Worm (Caenorhabditis elegans) whole organism, L4/young adult: ENCODE results near the gene dpl-1.

Experiments used
- W03F9.2 ChIP-seq: fragments of 150-350 bp; optimal IDR thresholded peaks from 2 replicates; lab custom pipeline; 2014; ENCODE audit warnings: missing biosample characterization, missing genetic modification characterization
- dao-5 ChIP-seq: sonication (generic microtip); optimal IDR thresholded peaks from 2 replicates; lab custom pipeline; 2016; ENCODE audit warnings: missing genotype, missing genetic modification characterization, moderate library complexity, missing compliant biosample characterization
- him-1 ChIP-seq: sonication (generic microtip); optimal IDR thresholded peaks from 2 replicates; lab custom pipeline; 2016; ENCODE audit warnings: missing genotype, missing genetic modification reagents, missing genetic modification characterization, missing compliant biosample characterization

The dpl-1 gene

DNA sequence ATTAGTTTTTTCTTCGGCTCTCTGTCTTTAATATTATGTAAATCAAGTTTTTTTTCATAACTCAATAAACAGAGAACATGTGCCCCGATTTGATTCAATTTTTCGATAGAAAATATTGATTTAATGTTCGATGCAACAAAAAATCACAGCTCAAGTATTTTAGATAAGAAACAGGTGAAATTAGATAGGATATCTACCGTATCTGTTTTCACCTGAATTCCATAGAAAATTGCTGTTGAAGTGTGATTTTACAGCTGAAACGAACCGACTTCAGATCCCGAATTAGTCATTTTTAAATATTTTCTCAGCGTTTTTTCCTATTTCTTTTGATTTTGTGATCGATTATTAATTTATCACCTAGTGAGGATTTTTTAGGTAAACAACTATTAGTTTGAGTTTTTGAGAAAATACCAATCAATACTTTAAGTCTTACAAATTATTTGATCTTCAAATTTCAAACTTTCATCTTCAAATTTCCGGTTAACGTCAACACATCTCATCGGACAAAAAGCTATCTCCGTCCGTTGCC is 30.5 kb upstream of the dpl-1 start, which contains the start of gene Y9C2UA.1:
TSS of gene Y9C2UA.1 (plus strand) at position 479 of the 529 bp plus-strand sequence.
- no peak for TF ChIP-seq him-1 (tag; lab: Kevin White, UChicago)
- no peak for TF ChIP-seq W03F9.2 (tag; lab: Kevin White, UChicago)
- no peak for TF ChIP-seq dao-5 (tag; lab: Kevin White, UChicago)

DNA sequence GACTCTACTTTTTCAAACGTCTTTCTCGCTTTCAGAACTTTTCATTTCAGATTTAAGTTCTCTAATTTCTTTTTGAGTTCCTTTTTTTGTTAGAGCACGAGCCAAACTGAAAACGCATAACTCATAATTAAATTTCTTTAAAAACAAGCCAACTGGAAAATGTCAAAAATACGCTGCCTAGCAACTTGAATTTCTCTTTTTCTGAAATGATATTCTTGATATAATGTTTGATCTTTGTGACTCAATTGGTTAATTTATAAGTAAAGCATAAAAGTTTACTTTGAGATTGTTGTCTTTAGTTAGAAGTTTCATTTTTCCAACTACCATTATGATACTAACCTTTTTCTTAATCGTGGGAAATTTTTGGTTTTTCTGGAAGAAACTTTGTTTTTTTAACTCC is 28.6 kb upstream of the dpl-1 start:
- TF ChIP-seq W03F9.2 (tag; lab: Kevin White, UChicago) (no peak), dao-5 (tag; lab: Kevin White, UChicago) (no peak), him-1 (tag; lab: Kevin White, UChicago) (no peak)

DNA sequence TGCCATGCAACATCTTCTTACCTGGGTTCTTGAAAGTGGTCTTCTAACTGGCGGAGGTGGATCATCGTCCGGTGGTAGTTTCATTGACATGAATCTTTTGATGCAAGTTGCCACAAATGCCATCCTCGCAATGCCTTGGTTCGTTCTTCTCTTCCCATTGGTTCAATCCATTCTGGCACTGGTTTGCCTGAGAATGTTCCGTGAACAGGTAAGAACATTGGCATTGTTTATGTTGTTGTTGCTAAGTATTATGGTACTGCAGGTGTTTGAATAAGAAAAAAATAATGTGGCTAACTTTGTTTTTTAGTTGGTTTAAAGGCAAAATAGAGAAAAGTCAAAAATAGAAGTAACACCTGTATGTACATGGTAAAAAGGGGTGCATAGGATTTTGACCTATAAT is 25.9 kb upstream of the dpl-1 start:
- TF ChIP-seq dao-5 (tag; lab: Kevin White, UChicago) (no peak), him-1 (tag; lab: Kevin White, UChicago) (no peak), W03F9.2 (tag; lab: Kevin White, UChicago) (no peak)

DNA sequence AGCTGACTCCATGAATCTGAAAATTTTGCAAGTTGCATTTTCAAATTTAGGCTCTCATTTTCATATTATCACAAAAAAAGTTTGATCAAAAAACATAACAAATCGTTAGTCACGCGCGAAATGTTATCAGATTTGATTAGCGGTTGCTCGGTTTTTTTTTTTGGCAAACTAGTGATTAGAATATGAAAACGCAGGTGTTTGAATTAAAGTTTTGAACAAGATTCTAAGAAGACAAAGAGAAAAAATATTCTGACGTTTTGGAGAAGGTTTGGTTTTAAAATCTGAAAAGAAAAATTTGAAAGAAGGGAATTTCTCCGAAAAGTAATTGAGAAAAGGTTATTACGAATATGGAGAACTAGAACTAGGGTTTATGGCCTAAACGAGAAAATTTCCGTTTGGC is 25.3 kb upstream of the dpl-1 start:
- TF ChIP-seq him-1 (tag; lab: Kevin White, UChicago) (no peak), W03F9.2 (tag; lab: Kevin White, UChicago) (no peak), dao-5 (tag; lab: Kevin White, UChicago) (no peak)

DNA sequence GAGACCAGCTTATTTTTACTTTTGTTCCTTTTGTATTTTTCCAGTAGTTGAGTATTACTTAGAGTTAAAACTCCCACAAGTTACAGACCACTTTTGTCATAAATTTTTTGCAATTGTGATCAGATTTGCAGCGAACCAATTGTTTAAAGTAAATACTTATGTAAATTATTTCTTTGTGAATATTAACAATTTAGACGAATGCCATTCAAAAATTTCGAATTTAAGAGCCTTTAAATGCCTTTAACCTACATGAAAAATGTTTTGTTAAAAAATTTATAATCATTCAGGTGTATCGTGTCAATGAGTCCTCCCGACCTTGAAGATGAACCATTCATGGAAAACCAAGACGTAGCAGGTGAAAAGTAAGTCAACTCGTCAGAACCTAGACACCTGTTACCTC is 23.7 kb upstream of the dpl-1 start, which contains the start of gene W07A12.4:
TSS of gene W07A12.4 (plus strand) at position 301 of the 400 bp plus-strand sequence.
- no peak for TF ChIP-seq dao-5 (tag; lab: Kevin White, UChicago)
- TF ChIP-seq W03F9.2 (tag; lab: Kevin White, UChicago): no peak
- TF ChIP-seq him-1 (tag; lab: Kevin White, UChicago): no peak

DNA sequence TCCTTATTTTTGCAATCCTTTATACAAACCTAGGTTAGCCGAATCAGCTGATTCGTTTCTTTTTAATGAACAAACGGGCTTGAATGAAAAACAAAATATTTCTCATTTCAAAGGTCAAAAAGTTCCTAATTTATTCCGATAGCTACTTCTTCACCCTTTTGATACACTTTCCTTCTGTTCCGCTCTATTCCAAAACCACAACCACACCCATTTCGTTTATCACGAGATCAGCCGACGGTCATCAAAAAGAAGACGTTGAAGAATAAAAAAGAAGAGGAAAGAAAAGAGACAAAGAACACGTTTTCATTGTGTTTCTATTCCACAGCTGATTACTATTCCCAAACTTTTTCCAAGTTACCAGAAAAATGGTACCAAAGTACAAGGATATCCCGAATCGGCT is 21.6 kb upstream of the dpl-1 start:
- no peak for TF ChIP-seq him-1 (tag; lab: Kevin White, UChicago)
- TF ChIP-seq dao-5 (tag; lab: Kevin White, UChicago): no peak
- no peak for TF ChIP-seq W03F9.2 (tag; lab: Kevin White, UChicago)

DNA sequence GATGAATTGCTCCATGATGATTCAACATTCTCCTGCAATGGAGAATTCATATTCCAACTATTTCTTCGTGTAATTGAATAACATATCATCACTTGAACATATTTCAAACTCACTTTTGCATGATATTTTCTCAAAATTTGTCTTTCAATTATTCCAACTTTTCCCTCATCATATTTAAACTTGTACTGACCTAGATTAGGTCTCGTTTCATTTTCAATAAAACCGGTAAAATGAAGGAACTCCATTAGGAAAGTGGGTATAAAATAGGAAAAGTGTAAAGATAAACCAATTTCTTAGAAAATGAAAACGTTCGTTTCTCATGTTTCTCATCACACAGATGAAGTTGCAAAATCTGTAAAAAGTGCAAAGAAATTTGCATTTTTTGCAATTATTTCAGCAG is 17.5 kb upstream of the dpl-1 start, which contains the start of gene col-78:
TSS of gene col-78 (plus strand) at position 301 of the 400 bp plus-strand sequence.
- TF ChIP-seq dao-5 (tag; lab: Kevin White, UChicago): no peak
- no peak for TF ChIP-seq W03F9.2 (tag; lab: Kevin White, UChicago)
- TF ChIP-seq him-1 (tag; lab: Kevin White, UChicago): no peak

DNA sequence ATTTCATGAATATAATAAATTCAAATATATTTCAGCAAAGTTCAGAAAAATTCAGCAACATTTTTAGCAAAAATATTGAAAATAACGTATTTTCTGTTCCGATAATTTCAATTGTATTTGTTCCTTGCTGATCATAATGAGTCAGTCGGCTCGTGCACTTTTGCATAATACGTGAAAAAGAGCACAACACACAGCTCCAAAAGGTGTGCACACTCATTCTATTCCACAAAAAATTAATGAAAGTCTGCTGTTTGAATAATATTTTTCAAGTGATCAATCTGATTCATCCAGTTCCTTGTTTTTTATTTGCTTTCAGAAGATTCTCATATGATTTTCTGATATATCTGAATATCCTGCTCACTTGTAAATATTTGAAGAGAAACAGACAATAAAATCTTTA is 15.4 kb upstream of the dpl-1 start:
- no peak for TF ChIP-seq W03F9.2 (tag; lab: Kevin White, UChicago)

DNA sequence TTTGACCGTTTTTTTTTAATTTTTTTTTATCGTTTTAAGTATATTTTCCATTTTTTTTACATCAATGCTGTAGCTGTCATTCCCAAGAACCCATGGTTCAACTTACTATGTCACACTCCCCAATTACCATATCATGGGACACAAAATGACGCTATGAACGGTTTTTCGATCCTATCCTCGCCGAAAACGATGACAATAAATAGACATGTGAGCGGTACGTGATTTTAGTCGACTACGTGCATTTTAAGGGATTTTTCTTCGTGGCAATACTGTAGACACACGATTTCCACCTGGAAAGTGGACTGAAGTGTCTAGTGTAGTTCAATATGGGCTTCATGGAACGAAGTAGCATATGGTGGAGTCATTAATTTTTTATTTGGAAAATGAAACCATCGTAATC is 13.4 kb upstream of the dpl-1 start:
- TF ChIP-seq W03F9.2 (tag; lab: Kevin White, UChicago) (no peak), him-1 (tag; lab: Kevin White, UChicago) (no peak), dao-5 (tag; lab: Kevin White, UChicago) (no peak)

DNA sequence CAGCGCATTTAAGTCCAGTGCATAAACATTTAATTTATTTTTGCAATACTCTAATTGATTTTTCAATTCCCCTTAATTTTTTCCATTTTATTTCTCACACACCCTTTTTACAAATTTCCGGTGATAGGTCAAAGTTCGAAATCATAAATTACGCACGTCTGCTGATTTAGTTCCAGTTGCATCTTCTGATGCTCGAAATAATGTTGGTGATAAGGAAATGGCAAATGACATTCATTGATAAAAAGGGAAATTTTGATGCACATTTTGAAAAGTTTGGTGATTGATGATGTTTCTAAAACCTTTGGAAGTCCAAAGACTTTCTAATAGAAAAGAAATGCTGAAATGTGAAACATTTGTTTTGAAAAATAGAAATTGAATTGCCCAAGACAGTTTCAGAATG is 12.6 kb upstream of the dpl-1 start:
- TF ChIP-seq W03F9.2 (tag; lab: Kevin White, UChicago): no peak
- no peak for TF ChIP-seq dao-5 (tag; lab: Kevin White, UChicago)
- no peak for TF ChIP-seq him-1 (tag; lab: Kevin White, UChicago)

DNA sequence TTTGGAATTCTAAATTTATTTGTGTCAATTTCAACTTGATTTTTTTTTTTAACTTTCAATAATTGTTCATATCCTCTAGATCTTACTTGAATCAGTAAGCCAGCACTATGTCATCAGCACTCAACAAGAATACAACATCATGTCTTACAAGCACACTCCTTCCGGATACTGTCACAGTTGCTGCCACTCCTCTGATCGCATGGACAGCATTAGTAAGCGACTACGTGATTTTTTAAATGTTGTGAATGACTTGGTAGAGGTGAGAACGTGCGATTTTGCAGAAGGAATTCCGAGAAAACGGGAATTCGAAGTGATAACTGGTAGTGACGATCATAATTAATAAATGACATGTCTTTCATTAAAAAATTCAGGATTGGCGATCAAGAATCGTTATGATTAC is 11.7 kb upstream of the dpl-1 start, which contains the start of gene oac-54:
TSS of gene oac-54 (plus strand) at position 83 of the 400 bp plus-strand sequence.
- TF ChIP-seq him-1 (tag; lab: Kevin White, UChicago): no peak
- TF ChIP-seq W03F9.2 (tag; lab: Kevin White, UChicago): no peak
- no peak for TF ChIP-seq dao-5 (tag; lab: Kevin White, UChicago)

DNA sequence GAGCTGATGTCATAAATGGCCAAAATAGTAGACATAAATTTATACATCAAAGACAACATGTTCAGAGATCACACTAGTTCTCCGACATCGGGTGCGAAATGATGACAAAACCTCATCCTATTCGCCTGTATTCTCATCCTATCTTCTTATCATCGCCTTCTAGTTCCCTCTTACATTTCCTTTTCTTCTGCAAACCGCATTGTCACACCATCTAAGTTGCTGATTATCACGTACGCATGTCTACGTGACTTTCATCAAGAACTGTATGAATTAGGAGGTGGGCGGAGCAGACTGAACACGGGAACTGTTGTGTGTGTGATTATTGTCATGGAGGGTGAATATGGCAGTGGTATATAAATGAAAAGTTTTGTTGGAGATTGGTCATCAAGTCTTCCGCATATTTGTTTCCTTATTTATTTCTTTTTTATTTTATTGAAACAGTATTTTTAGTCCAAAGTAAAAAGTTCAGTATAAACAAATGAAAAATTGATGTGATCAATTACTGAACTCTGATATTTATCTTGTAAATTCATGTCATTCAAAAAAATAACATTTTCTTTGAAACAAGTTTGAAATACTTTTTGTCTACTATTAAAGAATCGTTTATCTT is 9.4 kb upstream of the dpl-1 start:
- TF ChIP-seq dao-5 (tag; lab: Kevin White, UChicago) (no peak), him-1 (tag; lab: Kevin White, UChicago) (no peak), W03F9.2 (tag; lab: Kevin White, UChicago) (no peak)

DNA sequence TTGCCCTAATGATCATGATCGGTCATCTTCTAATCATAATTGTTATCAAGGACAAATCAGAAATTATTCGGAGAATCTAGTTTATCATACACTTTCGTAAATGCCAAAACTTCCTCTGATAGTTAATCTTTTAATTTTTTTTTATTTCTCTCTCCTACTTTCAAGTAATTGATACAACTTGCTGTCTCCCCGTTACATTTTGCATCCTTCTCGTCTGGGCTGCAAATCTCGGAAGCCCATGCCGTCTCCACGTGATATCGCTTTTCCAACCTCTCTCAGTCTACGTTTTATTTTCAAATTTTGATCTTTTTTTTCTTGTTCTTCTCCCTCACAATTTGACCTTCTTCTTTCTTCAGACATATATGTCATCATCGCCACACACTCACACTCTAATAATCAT is 8.7 kb upstream of the dpl-1 start, which contains the start of gene rhy-1:
TSS of gene rhy-1 (plus strand) at position 357 of the 400 bp plus-strand sequence.
- TF ChIP-seq W03F9.2 (tag; lab: Kevin White, UChicago) (no peak), dao-5 (tag; lab: Kevin White, UChicago) (no peak), him-1 (tag; lab: Kevin White, UChicago) (no peak)

DNA sequence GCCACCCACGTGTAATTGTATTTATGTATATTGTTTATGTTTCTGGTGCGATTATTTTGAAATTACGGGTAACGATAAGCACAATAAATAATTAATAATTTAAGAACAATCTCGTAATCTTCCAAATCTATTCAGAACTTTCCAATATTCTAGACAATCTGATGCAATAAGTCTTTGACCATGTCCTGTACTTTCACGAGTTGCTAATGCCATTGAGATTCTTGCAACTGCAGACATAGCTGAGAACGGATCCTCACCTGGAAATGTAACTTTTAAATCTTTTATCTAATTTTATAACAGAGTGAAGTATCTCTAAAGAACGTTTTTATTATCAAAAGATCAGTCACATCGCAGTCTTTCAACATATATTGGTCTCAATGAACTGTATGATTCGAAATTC is 6.4 kb upstream of the dpl-1 start:
- TF ChIP-seq him-1 (tag; lab: Kevin White, UChicago) (no peak), dao-5 (tag; lab: Kevin White, UChicago) (no peak), W03F9.2 (tag; lab: Kevin White, UChicago) (no peak)
